Fruit fly (Drosophila melanogaster) whole organism, embryonic: ENCODE results near the gene His3.3B.

Experiments
- Ada2b ChIP-seq: fragments of 200-800 bp; sonication (Bioruptor generic); IDR thresholded peaks from 2 replicates; pipeline ENCODE4 v1.3.6; 2022; ENCODE audit warnings: missing biosample characterization, missing genetic modification characterization
- Atf6 ChIP-seq: fragments of 200-800 bp; sonication (Bioruptor generic); IDR thresholded peaks from 2 replicates; pipeline ENCODE4 v1.3.6; 2022; ENCODE audit warnings: missing biosample characterization, missing genetic modification characterization
- B-H2 ChIP-seq: fragments of 200-800 bp; sonication (Bioruptor generic); optimal IDR thresholded peaks from 2 replicates; lab custom pipeline; 2018; ENCODE audit warnings: missing biosample characterization, mild to moderate bottlenecking, missing genetic modification characterization
- Blimp-1 ChIP-seq: fragments of 200-800 bp; sonication (Bioruptor generic); optimal IDR thresholded peaks from 3 replicates; lab custom pipeline; 2018; ENCODE audit warnings: missing biosample characterization, missing genetic modification characterization, mild to moderate bottlenecking, moderate library complexity, missing genetic modification reagents
- CG10543 ChIP-seq: fragments of 200-800 bp; sonication (Bioruptor generic); optimal IDR thresholded peaks from 3 replicates; lab custom pipeline; 2017; ENCODE audit warnings: missing biosample characterization, mild to moderate bottlenecking, missing genetic modification characterization, moderate library complexity
- CG11247 ChIP-seq: fragments of 200-800 bp; sonication (Bioruptor generic); IDR thresholded peaks from 2 replicates; pipeline ENCODE4 v1.3.6; 2022; ENCODE audit warnings: missing biosample characterization, missing genetic modification characterization
- CG11695 ChIP-seq: fragments of 200-800 bp; sonication (Bioruptor generic); IDR thresholded peaks from 3 replicates; pipeline ENCODE4 v1.3.6; 2022; ENCODE audit warnings: missing biosample characterization, missing genetic modification characterization
- CG12071 ChIP-seq: fragments of 200-800 bp; sonication (Bioruptor generic); optimal IDR thresholded peaks from 3 replicates; lab custom pipeline; 2018; ENCODE audit warnings: missing biosample characterization, mild to moderate bottlenecking, missing genetic modification characterization
- CG13624 ChIP-seq: fragments of 200-800 bp; sonication (Bioruptor generic); optimal IDR thresholded peaks from 2 replicates; lab custom pipeline; 2016; ENCODE audit warnings: missing biosample characterization, missing genetic modification characterization
- CG16813 ChIP-seq: fragments of 200-800 bp; sonication (Bioruptor generic); IDR thresholded peaks from 3 replicates; pipeline ENCODE4 v1.3.6; 2022; ENCODE audit warnings: missing biosample characterization, missing genetic modification characterization; ENCODE audit not compliant: partially characterized antibody
- CG3065 ChIP-seq: fragments of 200-800 bp; sonication (Bioruptor generic); optimal IDR thresholded peaks from 2 replicates; lab custom pipeline; 2016; ENCODE audit warnings: missing biosample characterization, missing genetic modification characterization
- CG31441 ChIP-seq: fragments of 200-800 bp; sonication (Bioruptor generic); IDR thresholded peaks from 2 replicates; pipeline ENCODE4 v1.3.6; 2022; ENCODE audit warnings: missing biosample characterization, missing genetic modification characterization
- CG3838 ChIP-seq: fragments of 200-800 bp; sonication (Bioruptor generic); optimal IDR thresholded peaks from 3 replicates; lab custom pipeline; 2016; ENCODE audit warnings: missing biosample characterization, missing genetic modification characterization
- CG43689 ChIP-seq: fragments of 200-800 bp; sonication (Bioruptor generic); IDR thresholded peaks from 2 replicates; pipeline ENCODE4 v1.3.6; 2022; ENCODE audit warnings: missing biosample characterization, missing genetic modification characterization
- CG6813 ChIP-seq: fragments of 200-800 bp; sonication (Bioruptor generic); optimal IDR thresholded peaks from 2 replicates; lab custom pipeline; 2017; ENCODE audit warnings: missing biosample characterization, missing genetic modification characterization, mild to moderate bottlenecking, moderate library complexity, missing genetic modification reagents
- CG7786 ChIP-seq: fragments of 200-800 bp; sonication (Bioruptor generic); optimal IDR thresholded peaks from 2 replicates; lab custom pipeline; 2016; ENCODE audit warnings: missing biosample characterization, missing genetic modification characterization
- CG8944 ChIP-seq: fragments of 200-800 bp; sonication (Bioruptor generic); optimal IDR thresholded peaks from 3 replicates; lab custom pipeline; 2016; ENCODE audit warnings: missing biosample characterization, missing genetic modification characterization
- CG9215 ChIP-seq: fragments of 200-800 bp; sonication (Bioruptor generic); IDR thresholded peaks from 2 replicates; pipeline ENCODE4 v1.3.6; 2022; ENCODE audit warnings: missing biosample characterization, missing genetic modification characterization
- CTCF ChIP-seq: fragments of 200-800 bp; sonication (Bioruptor generic); optimal IDR thresholded peaks from 2 replicates; lab custom pipeline; 2017; ENCODE audit warnings: missing biosample characterization, mild to moderate bottlenecking, missing genetic modification characterization, moderate library complexity
- Dref ChIP-seq: fragments of 200-800 bp; sonication (Bioruptor generic); IDR thresholded peaks from 2 replicates; pipeline ENCODE4 v1.3.6; 2022; ENCODE audit warnings: missing biosample characterization, missing genetic modification characterization
- Hey ChIP-seq: fragments of 200-800 bp; sonication (Bioruptor generic); optimal IDR thresholded peaks from 3 replicates; lab custom pipeline; 2018; ENCODE audit warnings: missing biosample characterization, mild to moderate bottlenecking, missing genetic modification characterization
- Hr39 ChIP-seq: fragments of >200 bp; optimal IDR thresholded peaks from 2 replicates; lab custom pipeline; 2017
- NC2α ChIP-seq: fragments of 200-800 bp; sonication (Bioruptor generic); optimal IDR thresholded peaks from 2 replicates; lab custom pipeline; 2016; ENCODE audit warnings: missing biosample characterization, missing genetic modification characterization
- NFAT ChIP-seq: fragments of 200-800 bp; sonication (Bioruptor generic); IDR thresholded peaks from 2 replicates; pipeline ENCODE4 v1.3.6; 2022; ENCODE audit warnings: missing biosample characterization, missing genetic modification characterization
- Nf-YC ChIP-seq: fragments of 200-800 bp; optimal IDR thresholded peaks from 3 replicates; lab custom pipeline; 2019; ENCODE audit warnings: missing biosample characterization, mild to moderate bottlenecking, missing genetic modification characterization, moderate library complexity
- Poxn ChIP-seq: fragments of 200-800 bp; sonication (Bioruptor generic); IDR thresholded peaks from 2 replicates; pipeline ENCODE4 v1.3.6; 2022; ENCODE audit warnings: missing biosample characterization, missing genetic modification characterization
- TFAM ChIP-seq: fragments of 200-800 bp; sonication (Bioruptor generic); optimal IDR thresholded peaks from 2 replicates; lab custom pipeline; 2017; ENCODE audit warnings: missing biosample characterization, missing genetic modification characterization, inconsistent platforms
- Taf1 ChIP-seq: fragments of 200-800 bp; sonication (Bioruptor generic); IDR thresholded peaks from 2 replicates; pipeline ENCODE4 v1.3.6; 2022; ENCODE audit warnings: missing biosample characterization, missing genetic modification characterization
- amos ChIP-seq: fragments of 200-800 bp; sonication (Bioruptor generic); IDR thresholded peaks from 2 replicates; pipeline ENCODE4 v1.3.6; 2022; ENCODE audit warnings: missing biosample characterization, missing genetic modification characterization; ENCODE audit not compliant: partially characterized antibody
- az2 ChIP-seq: fragments of 200-800 bp; sonication (Bioruptor generic); optimal IDR thresholded peaks from 3 replicates; lab custom pipeline; 2016; ENCODE audit warnings: missing biosample characterization, missing genetic modification characterization
- bowl ChIP-seq: fragments of 200-800 bp; sonication (Bioruptor generic); IDR thresholded peaks from 2 replicates; pipeline ENCODE4 v1.3.6; 2022; ENCODE audit warnings: missing biosample characterization, missing genetic modification characterization
- crol ChIP-seq: fragments of 200-800 bp; sonication (Bioruptor generic); IDR thresholded peaks from 2 replicates; pipeline ENCODE4 v1.3.6; 2022; ENCODE audit warnings: missing biosample characterization, missing genetic modification characterization
- dpn ChIP-seq, 2 experiments: fragments of 200-800 bp; sonication (Bioruptor generic); optimal IDR thresholded peaks; 3 replicates each; lab custom pipeline; 2016; ENCODE audit warnings: missing biosample characterization in 2 of 2, missing genetic modification characterization in 2 of 2
- eve ChIP-seq, 2 experiments: fragments of >200 bp; optimal IDR thresholded peaks; 2 replicates each; lab custom pipeline; 2017; ENCODE audit warnings: missing biosample characterization in 2 of 2, missing genetic modification characterization in 2 of 2
- fu2 ChIP-seq: fragments of 200-800 bp; sonication (Bioruptor generic); optimal IDR thresholded peaks from 2 replicates; lab custom pipeline; 2016; ENCODE audit warnings: missing biosample characterization, missing genetic modification characterization
- grau ChIP-seq: fragments of 200-800 bp; optimal IDR thresholded peaks from 3 replicates; lab custom pipeline; 2019; ENCODE audit warnings: missing biosample characterization, mild to moderate bottlenecking, missing genetic modification characterization, moderate library complexity
- gsb ChIP-seq: fragments of 200-800 bp; sonication (Bioruptor generic); IDR thresholded peaks from 2 replicates; pipeline ENCODE4 v1.3.6; 2022; ENCODE audit warnings: missing biosample characterization, missing genetic modification characterization
- insv ChIP-seq, 2 experiments: fragments of 200-800 bp; sonication (Bioruptor generic); optimal IDR thresholded peaks; 3 replicates each; lab custom pipeline; 2016 to 2018; ENCODE audit warnings: missing biosample characterization in 2 of 2, missing genetic modification characterization in 2 of 2
- kah ChIP-seq: fragments of 200-800 bp; sonication (Bioruptor generic); optimal IDR thresholded peaks from 2 replicates; lab custom pipeline; 2018; ENCODE audit warnings: missing biosample characterization, mild to moderate bottlenecking, missing genetic modification characterization
- ken ChIP-seq: fragments of 200-800 bp; sonication (Bioruptor generic); IDR thresholded peaks from 3 replicates; pipeline ENCODE4 v1.3.6; 2022; ENCODE audit warnings: missing biosample characterization, missing genetic modification characterization
- knrl ChIP-seq: fragments of 200-800 bp; sonication (Bioruptor generic); IDR thresholded peaks from 3 replicates; pipeline ENCODE4 v1.3.6; 2022; ENCODE audit warnings: missing biosample characterization, missing genetic modification characterization; ENCODE audit not compliant: partially characterized antibody
- onecut ChIP-seq: fragments of 200-800 bp; sonication (Bioruptor generic); IDR thresholded peaks from 2 replicates; pipeline ENCODE4 v1.3.6; 2022; ENCODE audit warnings: missing biosample characterization, missing genetic modification characterization
- org-1 ChIP-seq: fragments of 200-800 bp; sonication (Bioruptor generic); optimal IDR thresholded peaks from 2 replicates; lab custom pipeline; 2017; ENCODE audit warnings: missing biosample characterization, missing genetic modification characterization
- slou ChIP-seq: fragments of 200-800 bp; sonication (Bioruptor generic); optimal IDR thresholded peaks from 3 replicates; lab custom pipeline; 2016; ENCODE audit warnings: missing biosample characterization, missing genetic modification characterization
- slp2 ChIP-seq: fragments of 200-800 bp; sonication (Bioruptor generic); optimal IDR thresholded peaks from 2 replicates; lab custom pipeline; 2016; ENCODE audit warnings: missing biosample characterization, missing genetic modification characterization
- sr ChIP-seq: fragments of 200-800 bp; sonication (Bioruptor generic); IDR thresholded peaks from 3 replicates; pipeline ENCODE4 v1.3.6; 2022; ENCODE audit warnings: missing biosample characterization, missing genetic modification characterization
- tin ChIP-seq: fragments of 200-800 bp; sonication (Bioruptor generic); optimal IDR thresholded peaks from 3 replicates; lab custom pipeline; 2016; ENCODE audit warnings: missing biosample characterization, missing genetic modification characterization
- tio ChIP-seq: fragments of 200-800 bp; sonication (Bioruptor generic); optimal IDR thresholded peaks from 2 replicates; lab custom pipeline; 2017; ENCODE audit warnings: missing biosample characterization, missing genetic modification characterization, inconsistent platforms
- usp ChIP-seq: fragments of >200 bp; optimal IDR thresholded peaks from 2 replicates; lab custom pipeline; 2017; ENCODE audit warnings: missing biosample characterization, missing genetic modification characterization
- vfl ChIP-seq: fragments of 200-800 bp; sonication (Bioruptor generic); optimal IDR thresholded peaks from 2 replicates; lab custom pipeline; 2016; ENCODE audit warnings: missing biosample characterization, missing genetic modification characterization
- zen ChIP-seq: fragments of 200-800 bp; sonication (Bioruptor generic); optimal IDR thresholded peaks from 3 replicates; lab custom pipeline; 2018; ENCODE audit warnings: missing biosample characterization, mild to moderate bottlenecking, missing genetic modification characterization, moderate library complexity

His3.3B gene

DNA sequence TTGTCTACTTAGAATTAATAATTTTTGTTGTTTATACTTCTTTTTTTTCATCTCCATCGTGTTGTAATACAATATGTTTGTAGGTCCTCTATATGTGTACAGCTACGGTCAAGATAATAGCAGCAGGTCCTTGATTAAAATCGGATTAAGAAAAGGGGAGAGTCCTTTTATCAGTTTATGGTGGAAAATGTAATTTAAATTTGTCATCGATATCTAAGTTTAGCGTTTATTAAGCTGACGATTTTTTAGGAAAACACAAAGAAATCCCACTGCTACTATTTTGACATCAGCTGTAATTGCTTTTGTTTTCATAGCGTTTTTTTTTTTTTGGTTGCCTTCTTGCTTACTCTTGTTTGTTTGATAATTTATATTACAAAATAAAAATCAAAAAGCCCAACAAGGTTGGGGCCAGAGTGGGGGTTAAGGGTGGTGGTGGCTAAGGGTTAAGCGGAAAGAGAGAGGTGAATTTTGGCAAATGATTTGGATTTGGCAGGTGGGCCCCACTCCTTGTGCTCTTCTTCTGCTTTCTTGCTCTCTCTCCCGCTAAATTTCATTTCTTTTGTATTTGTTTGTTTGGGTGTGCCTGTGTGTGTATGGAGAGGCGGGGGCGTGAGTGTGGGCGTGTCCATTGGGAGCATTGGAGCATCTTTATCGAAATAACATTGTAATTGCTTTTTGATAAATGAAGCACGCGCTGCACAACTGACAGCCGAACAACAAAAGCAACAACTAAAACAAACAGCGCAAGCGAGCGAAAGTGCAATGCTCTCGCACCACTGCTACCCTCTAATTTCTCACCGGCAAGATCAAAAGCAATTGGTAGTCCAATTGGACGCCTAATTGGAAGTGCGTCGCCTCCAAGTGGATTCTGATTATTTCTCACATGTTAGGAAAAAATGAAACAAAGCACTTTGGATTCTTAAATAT lies 35.4 kb downstream of the His3.3B start (continued):
- TF ChIP-seq dpn (GFP tag; optimal IDR thresholded peaks at IDR 0.05; lab: Kevin White, UChicago): peak; percentile 24 to 32
- TF ChIP-seq org-1 (GFP tag; lab: Kevin White, UChicago): peak; percentile 37
- TF ChIP-seq Ada2b (GFP tag; lab: Robert Waterston, UW): peak; percentile 46
- TF ChIP-seq Taf1: peak; percentile 19; the same call in 1 of the 2 replicates
- TF ChIP-seq Hey (tag; lab: Kevin White, UChicago): no peak
- no peak for TF ChIP-seq amos (GFP tag; lab: Robert Waterston, UW)
- TF ChIP-seq tio (GFP tag; lab: Kevin White, UChicago): peak; percentile 28
- no peak for TF ChIP-seq CG9215 (GFP tag; lab: Robert Waterston, UW)
- TF ChIP-seq kah: no peak
- peak; percentile 8 for TF ChIP-seq zen (tag; lab: Kevin White, UChicago)
- TF ChIP-seq Blimp-1 (GFP tag; lab: Kevin White, UChicago): peak; percentile 60
- TF ChIP-seq slp2: no peak
- TF ChIP-seq CG3065 (GFP tag; lab: Kevin White, UChicago): no peak
- TF ChIP-seq Dref (GFP tag; lab: Robert Waterston, UW): no peak
- 0 out of 2 replicates have a peak, but pooled peaks have one; percentile 16 for TF ChIP-seq crol
- TF ChIP-seq eve (GFP tag; optimal IDR thresholded peaks at IDR 0.05; lab: Kevin White, UChicago): no peak
- peak; percentile 45; the same call in 1 of the 2 replicates for TF ChIP-seq CG31441 (GFP tag; lab: Robert Waterston, UW)
- TF ChIP-seq CG43689 (GFP tag; lab: Robert Waterston, UW): no peak
- no peak for TF ChIP-seq CG11247 (GFP tag; lab: Robert Waterston, UW)
- peak; percentile 24 for TF ChIP-seq tin
- no peak for TF ChIP-seq knrl (GFP tag; lab: Robert Waterston, UW)
- TF ChIP-seq CG3838 (GFP tag; lab: Kevin White, UChicago): no peak
- no peak for TF ChIP-seq TFAM
- TF ChIP-seq az2 (GFP tag; lab: Kevin White, UChicago): peak; percentile 20
- no peak for TF ChIP-seq B-H2 (GFP tag; lab: Kevin White, UChicago)
- TF ChIP-seq Nf-YC: no peak
- peak; percentile 9 for TF ChIP-seq CG7786 (GFP tag; lab: Kevin White, UChicago)
- TF ChIP-seq insv (GFP tag; optimal IDR thresholded peaks at IDR 0.05; lab: Kevin White, UChicago): peak; percentile 54 to 94
- no peak for TF ChIP-seq usp (GFP tag; lab: Kevin White, UChicago)
- no peak for TF ChIP-seq gsb
- peak; percentile 19 for TF ChIP-seq CG12071 (GFP tag; lab: Kevin White, UChicago)
- TF ChIP-seq CG11695 (GFP tag; lab: Robert Waterston, UW): peak; percentile 31; the same call in 1 of the 3 replicates
- peak; percentile 14 for TF ChIP-seq CG13624 (GFP tag; lab: Kevin White, UChicago)
- peak; percentile 7 for TF ChIP-seq vfl (GFP tag; lab: Kevin White, UChicago)
- no peak for TF ChIP-seq Hr39 (lab: Kevin White, UChicago)
- TF ChIP-seq NC2α (GFP tag; lab: Kevin White, UChicago): no peak
- no peak for TF ChIP-seq slou (GFP tag; lab: Kevin White, UChicago)
- no peak for TF ChIP-seq CG10543
- TF ChIP-seq NFAT (GFP tag; lab: Robert Waterston, UW): no peak
- TF ChIP-seq grau (tag; lab: Kevin White, UChicago): peak; percentile 56
- peak; percentile 72; the same call in 2 of the 3 replicates for TF ChIP-seq sr (GFP tag; lab: Robert Waterston, UW)
- no peak for TF ChIP-seq Poxn (GFP tag; lab: Robert Waterston, UW)
- no peak for TF ChIP-seq fu2 (GFP tag; lab: Kevin White, UChicago)
- no peak for TF ChIP-seq CG8944 (GFP tag; lab: Kevin White, UChicago)
- TF ChIP-seq CG6813: peak; percentile 53
- TF ChIP-seq Atf6 (GFP tag; lab: Robert Waterston, UW): peak; percentile 37; the same call in 1 of the 2 replicates
- no peak for TF ChIP-seq onecut (GFP tag; lab: Robert Waterston, UW)
- TF ChIP-seq ken (GFP tag; lab: Robert Waterston, UW): peak; percentile 41; the same call in 1 of the 3 replicates
- no peak for TF ChIP-seq bowl (GFP tag; lab: Robert Waterston, UW)
- TF ChIP-seq CTCF (GFP tag; lab: Kevin White, UChicago): no peak
- TF ChIP-seq CG16813 (GFP tag; lab: Robert Waterston, UW): no peak
